Worm (Caenorhabditis elegans): ENCODE results near the gene C05C8.5.

The C05C8.5 gene

DNA sequence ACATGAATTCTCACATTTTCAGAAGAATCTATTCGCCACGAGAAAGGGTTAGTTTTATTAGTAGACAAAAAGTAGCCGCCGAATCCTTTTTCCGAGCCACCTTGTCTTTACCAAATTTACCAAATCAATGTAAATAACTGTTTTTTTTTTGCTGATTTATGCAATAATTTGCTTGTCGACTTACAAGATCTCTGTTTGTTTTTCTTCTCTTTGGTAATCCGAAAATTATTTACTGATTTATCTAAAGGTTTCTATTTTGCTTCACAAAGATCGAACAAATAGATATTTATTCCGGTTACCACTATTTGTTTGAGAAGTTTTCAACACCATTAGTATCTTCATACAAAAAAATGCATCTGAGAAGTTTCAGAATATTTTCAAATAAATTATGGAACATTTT lies 31.4 kb upstream of the C05C8.5 start, which contains the start of gene C13A2.7:
Gene C13A2.7 (plus strand): TSS at position 301 of the 400 bp plus-strand sequence.
- TF ChIP-seq madf-10 (tag; optimal IDR thresholded peaks at IDR 0.05) (no peak), lin-35 (GFP tag; optimal IDR thresholded peaks at IDR 0.05) (no peak), ets-4 (GFP tag; optimal IDR thresholded peaks at IDR 0.05) (no peak), lsy-27 (tag; optimal IDR thresholded peaks at IDR 0.05; ENCODE audit: borderline replicate concordance, insufficient read depth) (no peak), dox-1 (GFP tag; IDR thresholded peaks at IDR 0.05) (no peak), ztf-26 (tag; optimal IDR thresholded peaks at IDR 0.05) (no peak), lsl-1 (GFP tag; optimal IDR thresholded peaks at IDR 0.05) (no peak), xnd-1 (tag; optimal IDR thresholded peaks at IDR 0.05) (no peak), lin-54 (GFP tag; optimal IDR thresholded peaks at IDR 0.05) (no peak), ceh-100 (GFP tag; IDR thresholded peaks at IDR 0.05) (no peak), ccch-3 (GFP tag; optimal IDR thresholded peaks at IDR 0.05) (no peak), hlh-26 (GFP tag; conservative IDR thresholded peaks at IDR 0.05) (no peak), attf-6 (GFP tag; IDR thresholded peaks at IDR 0.05) (no peak), nhr-179 (tag; optimal IDR thresholded peaks at IDR 0.05) (no peak), nfya-1 (tag; optimal IDR thresholded peaks at IDR 0.05; ENCODE audit: borderline replicate concordance, insufficient read depth) (no peak), Y53F4B.3 (GFP tag; IDR thresholded peaks at IDR 0.05) (no peak), rpc-1 (optimal IDR thresholded peaks at IDR 0.05) (no peak), rpc-1 (tag; optimal IDR thresholded peaks at IDR 0.05) (no peak), tbx-9 (tag; optimal IDR thresholded peaks at IDR 0.05; ENCODE audit: borderline replicate concordance) (no peak)

- TF ChIP-seq him-1 (tag; optimal IDR thresholded peaks at IDR 0.05), result no peak
- no peak for TF ChIP-seq tbx-9 (tag; optimal IDR thresholded peaks at IDR 0.05; ENCODE audit: borderline replicate concordance)
- TF ChIP-seq rcor-1 (GFP tag; IDR thresholded peaks at IDR 0.05), result no peak
- no peak for TF ChIP-seq lin-35 (GFP tag; optimal IDR thresholded peaks at IDR 0.05)
- TF ChIP-seq ztf-22 (GFP tag; optimal IDR thresholded peaks at IDR 0.05), result no peak
- TF ChIP-seq Y67H2A.10 (GFP tag; conservative IDR thresholded peaks at IDR 0.05), result no peak
- TF ChIP-seq unc-130 (GFP tag; optimal IDR thresholded peaks at IDR 0.05), result no peak
- TF ChIP-seq D2030.7 (GFP tag; IDR thresholded peaks at IDR 0.05), result no peak
- TF ChIP-seq tlf-1 (GFP tag; optimal IDR thresholded peaks at IDR 0.05), result no peak
- TF ChIP-seq ztf-25 (GFP tag; IDR thresholded peaks at IDR 0.05), result no peak
- no peak for TF ChIP-seq dpl-1 (GFP tag; optimal IDR thresholded peaks at IDR 0.05)
Observed at ce11 chrV:7264042-7264441, 29.4 kb upstream of the C05C8.5 start, which contains the start of gene C13A2.9. C13A2.9 (minus strand) TSS chrV:7264142.

DNA sequence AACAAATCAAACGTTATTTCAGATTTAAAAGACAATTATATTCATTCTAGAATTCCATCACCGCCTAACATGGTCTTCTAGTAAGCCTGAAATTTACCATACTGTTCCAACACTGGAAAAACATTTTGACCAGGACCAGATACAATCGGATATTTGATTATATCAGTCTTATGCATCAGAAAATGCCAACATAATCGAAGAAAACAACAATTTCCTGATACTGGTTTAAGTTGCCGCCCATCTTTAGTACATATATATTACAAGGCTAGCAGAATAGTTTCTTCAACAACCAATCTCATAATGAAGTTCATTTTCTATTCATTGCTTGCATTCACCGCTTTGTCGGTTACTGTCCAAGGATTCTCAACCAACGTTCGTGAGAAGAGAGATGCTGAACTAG lies 24.3 kb upstream of the C05C8.5 start, which contains the start of gene C13A2.12:
Gene C13A2.12 (plus strand): TSS at position 301 of the 400 bp plus-strand sequence.
- no peak for TF ChIP-seq C06A6.2 (GFP tag; conservative IDR thresholded peaks at IDR 0.05)
- TF ChIP-seq akir-1 (GFP tag; optimal IDR thresholded peaks at IDR 0.05), result no peak
- no peak for TF ChIP-seq lin-35 (GFP tag; optimal IDR thresholded peaks at IDR 0.05)
- TF ChIP-seq F39B2.1 (GFP tag; IDR thresholded peaks at IDR 0.05), result no peak
- TF ChIP-seq T26A5.8 (tag; optimal IDR thresholded peaks at IDR 0.05), result no peak
- no peak for TF ChIP-seq egl-18 (GFP tag; IDR thresholded peaks at IDR 0.05)
- no peak for TF ChIP-seq attf-3 (GFP tag; conservative IDR thresholded peaks at IDR 0.05)
- no peak for TF ChIP-seq hsf-1 (GFP tag; IDR thresholded peaks at IDR 0.05)
- no peak for TF ChIP-seq madf-3 (GFP tag; IDR thresholded peaks at IDR 0.05)
- TF ChIP-seq F52B5.7 (tag; optimal IDR thresholded peaks at IDR 0.05), result no peak
- TF ChIP-seq Y56A3A.18 (GFP tag; IDR thresholded peaks at IDR 0.05), result no peak
- TF ChIP-seq somi-1 (GFP tag; optimal IDR thresholded peaks at IDR 0.05), result no peak
- no peak for TF ChIP-seq efl-1 (GFP tag; optimal IDR thresholded peaks at IDR 0.05)
- TF ChIP-seq ama-1 (optimal IDR thresholded peaks at IDR 0.05), result no peak
- TF ChIP-seq ama-1 (GFP tag; optimal IDR thresholded peaks at IDR 0.05), result no peak
- TF ChIP-seq atf-7 (tag; optimal IDR thresholded peaks at IDR 0.05), result no peak

All from whole organism, young adult.